Worm (Caenorhabditis elegans): Measurements from ENCODE around the gene mccc-2.

ce11 chrIII:9071372-9071771 lies 17.8 kb downstream of the mccc-2 start, which contains the start of gene lin-12:
- TF ChIP-seq efl-1 (optimal IDR thresholded peaks at IDR 0.05) (no peak), efl-1 (GFP tag; optimal IDR thresholded peaks at IDR 0.05 in 1 of 2) (peak in 1 of 2 experiments; percentile 64), nhr-90 (tag; optimal IDR thresholded peaks at IDR 0.05; ENCODE audit: poor library complexity) (no peak), snpc-4 (tag; optimal IDR thresholded peaks at IDR 0.05) (no peak), ama-1 (optimal IDR thresholded peaks at IDR 0.05) (no peak), vab-15 (tag; optimal IDR thresholded peaks at IDR 0.05) (no peak), nhr-12 (tag; optimal IDR thresholded peaks at IDR 0.05) (no peak), fos-1 (tag; optimal IDR thresholded peaks at IDR 0.05) (no peak), egl-27 (tag; optimal IDR thresholded peaks at IDR 0.05) (no peak), ces-1 (GFP tag; optimal IDR thresholded peaks at IDR 0.05) (no peak), nhr-85 (tag) (no peak), lsy-2 (tag; optimal IDR thresholded peaks at IDR 0.05) (no peak)
